Worm (Caenorhabditis elegans) whole organism, young adult: ENCODE measurements around the gene T07C4.3.

Experiments
- B0035.1 ChIP-seq: sonication (generic microtip); optimal IDR thresholded peaks from 2 replicates; lab custom pipeline; 2016; ENCODE audit warnings: missing genetic modification characterization, mild to moderate bottlenecking, missing compliant biosample characterization, missing genotype, missing genetic modification reagents
- B0336.3 ChIP-seq: fragments of 200-800 bp; sonication (Bioruptor generic); IDR thresholded peaks from 2 replicates; pipeline ENCODE4 v1.3.6; 2022; ENCODE audit warnings: missing genetic modification characterization, missing compliant biosample characterization
- D2030.7 ChIP-seq: fragments of 200-800 bp; sonication (Bioruptor generic); IDR thresholded peaks from 2 replicates; pipeline ENCODE4 v1.3.6; 2022; ENCODE audit warnings: missing genetic modification reagents, missing genetic modification characterization, missing compliant biosample characterization
- F22D6.2 ChIP-seq: sonication (generic microtip); optimal IDR thresholded peaks from 2 replicates; lab custom pipeline; 2016; ENCODE audit warnings: mild to moderate bottlenecking, missing genetic modification characterization, missing compliant biosample characterization
- F55B11.4 ChIP-seq: sonication (generic microtip); optimal IDR thresholded peaks from 2 replicates; lab custom pipeline; 2016; ENCODE audit warnings: missing compliant biosample characterization, missing genetic modification characterization, borderline replicate concordance; ENCODE audit not compliant: insufficient read depth
- F57C9.4 ChIP-seq: sonication (generic microtip); optimal IDR thresholded peaks from 2 replicates; lab custom pipeline; 2017; ENCODE audit warnings: mild to moderate bottlenecking, missing genetic modification characterization, missing compliant biosample characterization
- K11D2.4 ChIP-seq: fragments of 200-800 bp; sonication (Bioruptor generic); IDR thresholded peaks from 2 replicates; pipeline ENCODE4 v1.3.6; 2022; ENCODE audit warnings: missing genetic modification reagents, missing genetic modification characterization, missing compliant biosample characterization
- K12H6.12 ChIP-seq: fragments of 200-800 bp; sonication (Bioruptor generic); optimal IDR thresholded peaks from 2 replicates; lab custom pipeline; 2018; ENCODE audit warnings: mild to moderate bottlenecking, missing genetic modification characterization, missing compliant biosample characterization
- T07F8.4 ChIP-seq: sonication (generic microtip); optimal IDR thresholded peaks from 2 replicates; lab custom pipeline; 2016; ENCODE audit warnings: mild to moderate bottlenecking, missing genetic modification characterization, moderate library complexity, missing compliant biosample characterization
- Y56A3A.18 ChIP-seq: fragments of 200-800 bp; sonication (Bioruptor generic); IDR thresholded peaks from 2 replicates; pipeline ENCODE4 v1.3.6; 2022; ENCODE audit warnings: missing genetic modification reagents, missing genetic modification characterization, missing compliant biosample characterization
- ZK185.1 ChIP-seq: sonication (generic microtip); optimal IDR thresholded peaks from 2 replicates; lab custom pipeline; 2016; ENCODE audit warnings: mild to moderate bottlenecking, missing genetic modification characterization, missing compliant biosample characterization; ENCODE audit not compliant: poor library complexity, severe bottlenecking
- ama-1 ChIP-seq, 3 experiments: fragments of 150-350 bp in 1 of 3; sonication (generic microtip) in 2 of 3; optimal IDR thresholded peaks; 2 replicates each; lab custom pipeline; 2014 to 2018; ENCODE audit warnings: missing biosample characterization in 2 of 3, missing genetic modification characterization in 2 of 3, missing genetic modification reagents in 2 of 3
- atf-7 ChIP-seq: sonication (generic microtip); optimal IDR thresholded peaks from 2 replicates; lab custom pipeline; 2017; ENCODE audit warnings: mild to moderate bottlenecking, missing genetic modification characterization, missing compliant biosample characterization
- athp-1 ChIP-seq: sonication (generic microtip); optimal IDR thresholded peaks from 2 replicates; lab custom pipeline; 2017; ENCODE audit warnings: mild to moderate bottlenecking, missing genetic modification characterization, missing compliant biosample characterization
- attf-3 ChIP-seq: fragments of 200-800 bp; sonication (Bioruptor generic); conservative IDR thresholded peaks from 2 replicates; pipeline ENCODE4 v1.3.6; 2022; ENCODE audit warnings: missing genetic modification reagents, missing genetic modification characterization, missing compliant biosample characterization
- cebp-2 ChIP-seq: fragments of 200-800 bp; sonication (Bioruptor generic); IDR thresholded peaks from 2 replicates; pipeline ENCODE4 v1.3.6; 2022; ENCODE audit warnings: missing genetic modification characterization, missing compliant biosample characterization
- ceh-27 ChIP-seq: fragments of 200-800 bp; sonication (Bioruptor generic); optimal IDR thresholded peaks from 2 replicates; lab custom pipeline; 2018; ENCODE audit warnings: mild to moderate bottlenecking, missing genetic modification characterization, moderate library complexity, missing compliant biosample characterization
- ceh-40 ChIP-seq: fragments of 200-800 bp; sonication (Bioruptor generic); IDR thresholded peaks from 2 replicates; pipeline ENCODE4 v1.3.6; 2022; ENCODE audit warnings: missing genetic modification characterization, missing compliant biosample characterization
- ceh-58 ChIP-seq: fragments of 200-800 bp; sonication (Bioruptor generic); IDR thresholded peaks from 2 replicates; pipeline ENCODE4 v1.3.6; 2022; ENCODE audit warnings: missing genetic modification characterization, missing compliant biosample characterization
- ceh-79 ChIP-seq: sonication (generic microtip); optimal IDR thresholded peaks from 2 replicates; lab custom pipeline; 2017; ENCODE audit warnings: mild to moderate bottlenecking, missing genetic modification characterization, missing compliant biosample characterization
- dpl-1 ChIP-seq: fragments of 150-350 bp; optimal IDR thresholded peaks from 2 replicates; lab custom pipeline; 2014; ENCODE audit warnings: missing biosample characterization, missing genetic modification reagents, missing genetic modification characterization
- egl-44 ChIP-seq: fragments of 200-800 bp; sonication (Bioruptor generic); IDR thresholded peaks from 2 replicates; pipeline ENCODE4 v1.3.6; 2022; ENCODE audit warnings: missing genetic modification reagents, missing genetic modification characterization, missing compliant biosample characterization
- egrh-3 ChIP-seq: fragments of 200-800 bp; sonication (Bioruptor generic); IDR thresholded peaks from 2 replicates; pipeline ENCODE4 v1.3.6; 2022; ENCODE audit warnings: missing genetic modification reagents, missing genetic modification characterization, missing compliant biosample characterization
- ekl-4 ChIP-seq: fragments of 200-800 bp; sonication (Bioruptor generic); IDR thresholded peaks from 2 replicates; pipeline ENCODE4 v1.3.6; 2022; ENCODE audit warnings: missing genetic modification reagents, missing genetic modification characterization, missing compliant biosample characterization
- fkh-3 ChIP-seq: sonication (generic microtip); optimal IDR thresholded peaks from 2 replicates; lab custom pipeline; 2016; ENCODE audit warnings: mild to moderate bottlenecking, missing genetic modification characterization, missing compliant biosample characterization
- him-1 ChIP-seq: sonication (generic microtip); optimal IDR thresholded peaks from 2 replicates; lab custom pipeline; 2016; ENCODE audit warnings: missing genotype, missing genetic modification reagents, missing genetic modification characterization, missing compliant biosample characterization
- hlh-12 ChIP-seq: sonication (generic microtip); optimal IDR thresholded peaks from 2 replicates; lab custom pipeline; 2016; ENCODE audit warnings: missing genetic modification characterization, missing compliant biosample characterization
- hmg-1.2 ChIP-seq: fragments of 200-800 bp; sonication (Bioruptor generic); IDR thresholded peaks from 2 replicates; pipeline ENCODE4 v1.3.6; 2022; ENCODE audit warnings: missing genetic modification reagents, missing genetic modification characterization, missing compliant biosample characterization
- lag-1 ChIP-seq: fragments of 200-800 bp; sonication (Bioruptor generic); IDR thresholded peaks from 2 replicates; pipeline ENCODE4 v1.3.6; 2022; ENCODE audit warnings: missing genetic modification reagents, missing genetic modification characterization, missing compliant biosample characterization
- lsl-1 ChIP-seq: fragments of 200-800 bp; sonication (Bioruptor generic); optimal IDR thresholded peaks from 2 replicates; lab custom pipeline; 2018; ENCODE audit warnings: mild to moderate bottlenecking, missing genetic modification characterization, moderate library complexity, missing compliant biosample characterization
- madf-10 ChIP-seq: sonication (generic microtip); optimal IDR thresholded peaks from 2 replicates; lab custom pipeline; 2016; ENCODE audit warnings: mild to moderate bottlenecking, missing genetic modification characterization, missing compliant biosample characterization
- madf-8 ChIP-seq: fragments of 200-800 bp; sonication (Bioruptor generic); conservative IDR thresholded peaks from 2 replicates; pipeline ENCODE4 v1.3.6; 2022; ENCODE audit warnings: missing genetic modification reagents, missing genetic modification characterization, missing compliant biosample characterization
- mes-4 ChIP-seq: sonication (generic microtip); optimal IDR thresholded peaks from 2 replicates; lab custom pipeline; 2016; ENCODE audit warnings: missing genotype, missing genetic modification characterization, missing compliant biosample characterization
- nfya-2 ChIP-seq: fragments of 200-800 bp; sonication (Bioruptor generic); IDR thresholded peaks from 2 replicates; pipeline ENCODE4 v1.3.6; 2022; ENCODE audit warnings: missing genetic modification reagents, missing genetic modification characterization, missing compliant biosample characterization
- nhr-179 ChIP-seq: sonication (generic microtip); optimal IDR thresholded peaks from 2 replicates; lab custom pipeline; 2016; ENCODE audit warnings: mild to moderate bottlenecking, missing genetic modification characterization, missing compliant biosample characterization
- sdz-38 ChIP-seq: sonication (generic microtip); optimal IDR thresholded peaks from 2 replicates; lab custom pipeline; 2016; ENCODE audit warnings: missing genotype, missing genetic modification characterization, missing compliant biosample characterization
- snpc-1.3 ChIP-seq: sonication (generic microtip); optimal IDR thresholded peaks from 2 replicates; lab custom pipeline; 2017; ENCODE audit warnings: missing genetic modification characterization, mild to moderate bottlenecking, missing compliant biosample characterization, antibody characterized with exemption, moderate library complexity, missing genotype, missing genetic modification reagents; ENCODE audit not compliant: insufficient read depth
- ztf-18 ChIP-seq: sonication (generic microtip); optimal IDR thresholded peaks from 2 replicates; lab custom pipeline; 2016; ENCODE audit warnings: missing genotype, mild to moderate bottlenecking, missing genetic modification characterization, missing compliant biosample characterization
- ztf-26 ChIP-seq: sonication (generic microtip); optimal IDR thresholded peaks from 2 replicates; lab custom pipeline; 2017; ENCODE audit warnings: missing genetic modification characterization, missing compliant biosample characterization

The T07C4.3 gene

ce11 chrIII:10383804-10384203 lies 31.8 kb downstream of the T07C4.3 start:
- no peak for TF ChIP-seq ceh-79 (tag; lab: Kevin White, UChicago)

DNA sequence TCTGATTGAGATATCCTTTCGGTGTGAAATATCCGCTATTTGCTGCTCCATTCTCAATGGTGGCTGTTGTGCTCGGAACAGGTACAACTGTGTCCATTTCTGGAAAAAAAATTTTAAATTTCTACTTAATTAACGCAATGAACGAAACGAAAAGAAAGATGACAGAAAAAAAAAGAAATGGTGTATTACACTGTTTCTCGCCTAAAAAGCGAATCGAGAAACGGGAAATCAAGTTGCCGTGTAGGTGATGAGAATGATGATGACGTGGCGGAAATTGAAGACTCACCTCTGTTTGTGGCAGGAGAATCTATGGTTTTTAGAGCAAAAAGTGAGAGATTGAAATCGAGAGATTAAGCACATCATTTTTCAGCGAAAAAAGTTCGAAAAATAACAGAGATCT lies 34.5 kb downstream of the T07C4.3 start, which contains the start of gene C38H2.3:
Gene C38H2.3, minus strand, starts transcription at position 101 of the 400 bp plus-strand sequence.
- TF ChIP-seq D2030.7 (GFP tag; lab: Robert Waterston, UW) (no peak), ZK185.1 (tag; lab: Kevin White, UChicago) (no peak), B0336.3 (no peak), him-1 (tag; lab: Kevin White, UChicago) (no peak), atf-7 (tag; lab: Kevin White, UChicago) (no peak), ama-1 (optimal IDR thresholded peaks at IDR 0.05; lab: Kevin White, UChicago) (no peak), ama-1 (GFP tag; optimal IDR thresholded peaks at IDR 0.05; lab: Kevin White, UChicago) (no peak), ekl-4 (GFP tag; lab: Robert Waterston, UW) (no peak), attf-3 (no peak), F22D6.2 (tag; lab: Kevin White, UChicago) (no peak), egrh-3 (GFP tag; lab: Robert Waterston, UW) (no peak), dpl-1 (GFP tag; lab: Kevin White, UChicago) (no peak), mes-4 (no peak), lag-1 (GFP tag; lab: Robert Waterston, UW) (no peak), hlh-12 (tag; lab: Kevin White, UChicago) (no peak), madf-8 (no peak), ceh-40 (GFP tag; lab: Robert Waterston, UW) (no peak), nhr-179 (no peak), nfya-2 (no peak), ceh-58 (no peak)
- TF ChIP-seq, all 124 proteins: peak for 0

- no peak for TF ChIP-seq ZK185.1 (tag; lab: Kevin White, UChicago)
- TF ChIP-seq K11D2.4 = no peak
- no peak for TF ChIP-seq ztf-26 (tag; lab: Kevin White, UChicago)
- no peak for TF ChIP-seq ceh-79 (tag; lab: Kevin White, UChicago)
- no peak for TF ChIP-seq madf-10 (tag; lab: Kevin White, UChicago)
- no peak for TF ChIP-seq lag-1 (GFP tag; lab: Robert Waterston, UW)
- no peak for TF ChIP-seq lsl-1 (GFP tag; lab: Kevin White, UChicago)
- no peak for TF ChIP-seq cebp-2
These were observed 37.7 kb downstream of the T07C4.3 start for ce11 chrIII:10389608-10390007.

ce11 chrIII:10391628-10392027 lies 39.7 kb downstream of the T07C4.3 start, which contains the start of gene M03C11.9:
TSS of gene M03C11.9 (minus strand) at chrIII:10391728.
- TF ChIP-seq B0035.1 (tag; lab: Kevin White, UChicago) (no peak), ztf-18 (tag; lab: Kevin White, UChicago) (no peak), F57C9.4 (tag; lab: Kevin White, UChicago) (no peak), mes-4 (no peak), snpc-1.3 (tag; lab: Kevin White, UChicago) (no peak), F55B11.4 (no peak), hmg-1.2 (GFP tag; lab: Robert Waterston, UW) (no peak), egl-44 (no peak), Y56A3A.18 (no peak), ceh-27 (GFP tag; lab: Kevin White, UChicago) (no peak), T07F8.4 (tag; lab: Kevin White, UChicago) (no peak), K12H6.12 (tag; lab: Kevin White, UChicago) (no peak), fkh-3 (no peak), sdz-38 (no peak), athp-1 (tag; lab: Kevin White, UChicago) (no peak)
